Worm (Caenorhabditis elegans) whole organism, L4/young adult: Measurements from ENCODE around the gene col-68.

Source experiments
- W03F9.2 ChIP-seq: fragments of 150-350 bp; optimal IDR thresholded peaks from 2 replicates; lab custom pipeline; 2014; ENCODE audit warnings: missing biosample characterization, missing genetic modification characterization
- him-1 ChIP-seq: sonication (generic microtip); optimal IDR thresholded peaks from 2 replicates; lab custom pipeline; 2016; ENCODE audit warnings: missing genotype, missing genetic modification reagents, missing genetic modification characterization, missing compliant biosample characterization

- TF ChIP-seq him-1, result no peak
- TF ChIP-seq W03F9.2 (tag; lab: Kevin White, UChicago), result no peak
Measured at ce11 chrII:57873-58272, 46.5 kb upstream of the col-68 start.
